Worm (Caenorhabditis elegans) whole organism, midembryonic: ENCODE data around the gene msp-74.

ENCODE experiments used
- T22C8.4 ChIP-seq: fragments of 200-800 bp; sonication (Bioruptor generic); IDR thresholded peaks from 2 replicates; pipeline ENCODE4 v1.3.6; 2022; ENCODE audit warnings: missing genetic modification characterization, missing compliant biosample characterization
- flt-1 ChIP-seq: fragments of 200-800 bp; sonication (Bioruptor generic); IDR thresholded peaks from 2 replicates; pipeline ENCODE4 v1.3.6; 2022; ENCODE audit warnings: missing genetic modification characterization, missing compliant biosample characterization
- med-1 ChIP-seq: sonication (generic microtip); optimal IDR thresholded peaks from 2 replicates; lab custom pipeline; 2017; ENCODE audit warnings: missing genetic modification characterization, mild to moderate bottlenecking, missing compliant biosample characterization, antibody characterized with exemption, missing genetic modification reagents; ENCODE audit not compliant: insufficient read depth
- ref-1 ChIP-seq: fragments of 200-800 bp; sonication (Bioruptor generic); conservative IDR thresholded peaks from 2 replicates; pipeline ENCODE4 v1.3.6; 2022; ENCODE audit warnings: missing genetic modification reagents, missing genetic modification characterization, missing compliant biosample characterization
- tab-1 ChIP-seq: fragments of 200-800 bp; sonication (Bioruptor generic); IDR thresholded peaks from 2 replicates; pipeline ENCODE4 v1.3.6; 2022; ENCODE audit warnings: missing genetic modification characterization, missing compliant biosample characterization
- ztf-23 ChIP-seq: fragments of 200-800 bp; sonication (Bioruptor generic); IDR thresholded peaks from 2 replicates; pipeline ENCODE4 v1.3.6; 2022; ENCODE audit warnings: missing genetic modification reagents, missing genetic modification characterization, missing compliant biosample characterization
- ztf-29 ChIP-seq: fragments of 200-800 bp; sonication (Bioruptor generic); IDR thresholded peaks from 2 replicates; pipeline ENCODE4 v1.3.6; 2022; ENCODE audit warnings: missing genetic modification reagents, missing genetic modification characterization, missing compliant biosample characterization

DNA sequence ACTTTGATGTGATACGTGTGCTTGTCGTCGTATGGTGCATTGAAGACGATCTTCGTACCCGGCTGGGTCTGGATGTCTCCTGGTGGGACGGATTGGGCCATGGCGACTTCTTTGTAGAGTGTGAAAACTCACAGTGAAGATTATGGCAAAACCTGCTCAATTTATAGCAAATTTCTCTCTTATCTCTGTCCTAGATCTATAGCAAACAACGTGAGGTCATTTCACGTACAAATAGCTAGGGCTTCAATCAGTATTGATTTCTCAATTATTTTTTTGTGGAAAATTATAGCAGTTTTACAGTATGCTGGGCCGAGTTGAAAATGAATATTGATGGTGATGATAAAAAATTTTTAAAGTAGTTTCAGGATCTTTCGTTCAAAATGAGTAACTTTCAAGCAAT, 41.8 kb upstream of the msp-74 start, which contains the start of gene msp-45:
- TF ChIP-seq ztf-23 (GFP tag; lab: Robert Waterston, UW) (no peak), tab-1 (no peak), ref-1 (GFP tag; lab: Robert Waterston, UW) (no peak), flt-1 (GFP tag; lab: Robert Waterston, UW) (no peak), ztf-29 (GFP tag; lab: Robert Waterston, UW) (no peak), T22C8.4 (no peak), med-1 (GFP tag; lab: Kevin White, UChicago) (no peak)
